Fruit fly (Drosophila melanogaster) whole organism, embryonic: ENCODE results near the gene CG33489.

Experiments
- Asciz ChIP-seq: fragments of 200-800 bp; sonication (Bioruptor generic); optimal IDR thresholded peaks from 2 replicates; lab custom pipeline; 2017; ENCODE audit warnings: missing biosample characterization, mild to moderate bottlenecking, missing genetic modification characterization, missing genetic modification reagents
- Atf6 ChIP-seq: fragments of 200-800 bp; sonication (Bioruptor generic); IDR thresholded peaks from 2 replicates; pipeline ENCODE4 v1.3.6; 2022; ENCODE audit warnings: missing biosample characterization, missing genetic modification characterization
- Bdp1 ChIP-seq: fragments of 200-800 bp; sonication (Bioruptor generic); optimal IDR thresholded peaks from 3 replicates; lab custom pipeline; 2016; ENCODE audit warnings: missing biosample characterization, missing genetic modification characterization
- BtbVII ChIP-seq: fragments of 200-800 bp; sonication (Bioruptor generic); optimal IDR thresholded peaks from 3 replicates; lab custom pipeline; 2017; ENCODE audit warnings: missing biosample characterization, mild to moderate bottlenecking, missing genetic modification characterization
- CG10959 ChIP-seq: fragments of 200-800 bp; sonication (Bioruptor generic); IDR thresholded peaks from 2 replicates; pipeline ENCODE4 v1.3.6; 2022; ENCODE audit warnings: missing biosample characterization, missing genetic modification characterization
- CG14441 ChIP-seq: fragments of 200-800 bp; sonication (Bioruptor generic); IDR thresholded peaks from 2 replicates; pipeline ENCODE4 v1.3.6; 2022; ENCODE audit warnings: missing biosample characterization, missing genetic modification characterization
- CG15073 ChIP-seq: fragments of 200-800 bp; sonication (Bioruptor generic); optimal IDR thresholded peaks from 2 replicates; lab custom pipeline; 2016; ENCODE audit warnings: missing biosample characterization, missing genetic modification characterization
- CG15269 ChIP-seq: fragments of 200-800 bp; sonication (Bioruptor generic); optimal IDR thresholded peaks from 2 replicates; lab custom pipeline; 2018; ENCODE audit warnings: missing biosample characterization, mild to moderate bottlenecking, missing genetic modification characterization, moderate library complexity
- CG1832 ChIP-seq: fragments of 200-800 bp; sonication (Bioruptor generic); optimal IDR thresholded peaks from 2 replicates; lab custom pipeline; 2017; ENCODE audit warnings: missing biosample characterization, mild to moderate bottlenecking, missing genetic modification characterization, inconsistent platforms
- CG18599 ChIP-seq: fragments of 200-800 bp; sonication (Bioruptor generic); optimal IDR thresholded peaks from 3 replicates; lab custom pipeline; 2017; ENCODE audit warnings: missing biosample characterization, missing genetic modification characterization, mild to moderate bottlenecking, moderate library complexity, missing genetic modification reagents
- CG30020 ChIP-seq: fragments of 200-800 bp; optimal IDR thresholded peaks from 2 replicates; lab custom pipeline; 2019; ENCODE audit warnings: missing biosample characterization, mild to moderate bottlenecking, missing genetic modification characterization, moderate library complexity
- CG30431 ChIP-seq: fragments of 200-800 bp; sonication (Bioruptor generic); optimal IDR thresholded peaks from 2 replicates; lab custom pipeline; 2017; ENCODE audit warnings: missing biosample characterization, missing genetic modification characterization
- CG3838 ChIP-seq: fragments of 200-800 bp; sonication (Bioruptor generic); optimal IDR thresholded peaks from 3 replicates; lab custom pipeline; 2016; ENCODE audit warnings: missing biosample characterization, missing genetic modification characterization
- CG3995 ChIP-seq: fragments of 200-800 bp; sonication (Bioruptor generic); optimal IDR thresholded peaks from 3 replicates; lab custom pipeline; 2016; ENCODE audit warnings: missing biosample characterization, missing genetic modification characterization
- CG4282 ChIP-seq: fragments of 200-800 bp; sonication (Bioruptor generic); optimal IDR thresholded peaks from 2 replicates; lab custom pipeline; 2016; ENCODE audit warnings: missing biosample characterization, missing genetic modification characterization
- CG4617 ChIP-seq: fragments of 200-800 bp; sonication (Bioruptor generic); optimal IDR thresholded peaks from 3 replicates; lab custom pipeline; 2016; ENCODE audit warnings: missing biosample characterization, missing genetic modification characterization, borderline replicate concordance
- CG7556 ChIP-seq: fragments of 200-800 bp; sonication (Bioruptor generic); optimal IDR thresholded peaks from 2 replicates; lab custom pipeline; 2017; ENCODE audit warnings: missing biosample characterization, mild to moderate bottlenecking, missing genetic modification characterization
- CG8359 ChIP-seq: fragments of 200-800 bp; sonication (Bioruptor generic); optimal IDR thresholded peaks from 2 replicates; lab custom pipeline; 2017; ENCODE audit warnings: missing biosample characterization, mild to moderate bottlenecking, missing genetic modification characterization, borderline replicate concordance
- CG9817 ChIP-seq: fragments of 200-800 bp; sonication (Bioruptor generic); optimal IDR thresholded peaks from 2 replicates; lab custom pipeline; 2018; ENCODE audit warnings: missing biosample characterization, mild to moderate bottlenecking, missing genetic modification characterization, moderate library complexity
- Chrac-16 ChIP-seq: fragments of 200-800 bp; sonication (Bioruptor generic); optimal IDR thresholded peaks from 3 replicates; lab custom pipeline; 2016; ENCODE audit warnings: missing biosample characterization, missing genetic modification characterization
- Ets65A ChIP-seq: fragments of 200-800 bp; sonication (Bioruptor generic); peaks from one replicate; lab custom pipeline; 2016; ENCODE audit warnings: missing biosample characterization, missing genetic modification characterization
- Fer1 ChIP-seq: fragments of 200-800 bp; sonication (Bioruptor generic); optimal IDR thresholded peaks from 2 replicates; lab custom pipeline; 2017; ENCODE audit warnings: missing biosample characterization, mild to moderate bottlenecking, missing genetic modification characterization
- HmgZ ChIP-seq: fragments of 200-800 bp; sonication (Bioruptor generic); optimal IDR thresholded peaks from 2 replicates; lab custom pipeline; 2018; ENCODE audit warnings: missing biosample characterization, mild to moderate bottlenecking, missing genetic modification characterization
- MBD-R2 ChIP-seq: fragments of 200-800 bp; sonication (Bioruptor generic); IDR thresholded peaks from 2 replicates; pipeline ENCODE4 v1.3.6; 2022; ENCODE audit warnings: missing biosample characterization, missing genetic modification characterization
- Mrtf ChIP-seq: fragments of 200-800 bp; sonication (Bioruptor generic); IDR thresholded peaks from 3 replicates; pipeline ENCODE4 v1.3.6; 2022; ENCODE audit warnings: missing biosample characterization, missing genetic modification characterization
- Nf-YC ChIP-seq: fragments of 200-800 bp; optimal IDR thresholded peaks from 3 replicates; lab custom pipeline; 2019; ENCODE audit warnings: missing biosample characterization, mild to moderate bottlenecking, missing genetic modification characterization, moderate library complexity
- Ptx1 ChIP-seq: fragments of 200-800 bp; sonication (Bioruptor generic); IDR thresholded peaks from 2 replicates; pipeline ENCODE4 v1.3.6; 2022; ENCODE audit warnings: missing biosample characterization, missing genetic modification characterization
- Rx ChIP-seq: fragments of 200-800 bp; sonication (Bioruptor generic); IDR thresholded peaks from 2 replicates; pipeline ENCODE4 v1.3.6; 2022; ENCODE audit warnings: missing biosample characterization, missing genetic modification characterization
- Sox100B ChIP-seq: fragments of 200-800 bp; sonication (Bioruptor generic); optimal IDR thresholded peaks from 3 replicates; lab custom pipeline; 2018; ENCODE audit warnings: missing biosample characterization, mild to moderate bottlenecking, missing genetic modification characterization
- Sox102F ChIP-seq: fragments of 200-800 bp; sonication (Bioruptor generic); optimal IDR thresholded peaks from 2 replicates; lab custom pipeline; 2018; ENCODE audit warnings: missing biosample characterization, mild to moderate bottlenecking, missing genetic modification characterization, moderate library complexity
- Sry-β ChIP-seq: fragments of 200-800 bp; sonication (Bioruptor generic); optimal IDR thresholded peaks from 2 replicates; lab custom pipeline; 2018; ENCODE audit warnings: missing biosample characterization, mild to moderate bottlenecking, missing genetic modification characterization, moderate library complexity
- Sry-δ ChIP-seq: fragments of 200-800 bp; sonication (Bioruptor generic); optimal IDR thresholded peaks from 2 replicates; lab custom pipeline; 2016; ENCODE audit warnings: missing biosample characterization, missing genetic modification characterization
- Vsx1 ChIP-seq: fragments of 200-800 bp; sonication (Bioruptor generic); optimal IDR thresholded peaks from 2 replicates; lab custom pipeline; 2017; ENCODE audit warnings: missing biosample characterization, mild to moderate bottlenecking, missing genetic modification characterization, missing genetic modification reagents
- ap ChIP-seq: fragments of 200-800 bp; sonication (Bioruptor generic); IDR thresholded peaks from 2 replicates; pipeline ENCODE4 v1.3.6; 2022; ENCODE audit warnings: missing biosample characterization, missing genetic modification characterization
- cad ChIP-seq: fragments of >200 bp; optimal IDR thresholded peaks from 2 replicates; lab custom pipeline; 2017; ENCODE audit warnings: missing biosample characterization, missing genetic modification characterization
- corto ChIP-seq: fragments of 200-800 bp; sonication (Bioruptor generic); optimal IDR thresholded peaks from 2 replicates; lab custom pipeline; 2016; ENCODE audit warnings: missing biosample characterization, mild to moderate bottlenecking, missing genetic modification characterization, moderate library complexity
- danr ChIP-seq: fragments of 200-800 bp; sonication (Bioruptor generic); IDR thresholded peaks from 2 replicates; pipeline ENCODE4 v1.3.6; 2022; ENCODE audit warnings: missing biosample characterization, missing genetic modification characterization
- dmrt11E ChIP-seq: fragments of 200-800 bp; sonication (Bioruptor generic); optimal IDR thresholded peaks from 3 replicates; lab custom pipeline; 2018; ENCODE audit warnings: missing biosample characterization, mild to moderate bottlenecking, missing genetic modification characterization, moderate library complexity
- esg ChIP-seq: fragments of 200-800 bp; sonication (Bioruptor generic); conservative IDR thresholded peaks from 2 replicates; pipeline ENCODE4 v1.3.6; 2022; ENCODE audit warnings: missing biosample characterization, missing genetic modification characterization
- fd3F ChIP-seq: fragments of 200-800 bp; sonication (Bioruptor generic); optimal IDR thresholded peaks from 2 replicates; lab custom pipeline; 2018; ENCODE audit warnings: missing biosample characterization, mild to moderate bottlenecking, missing genetic modification characterization, moderate library complexity
- fu2 ChIP-seq: fragments of 200-800 bp; sonication (Bioruptor generic); optimal IDR thresholded peaks from 2 replicates; lab custom pipeline; 2016; ENCODE audit warnings: missing biosample characterization, missing genetic modification characterization
- gsb-n ChIP-seq: fragments of 200-800 bp; sonication (Bioruptor generic); optimal IDR thresholded peaks from 3 replicates; lab custom pipeline; 2018; ENCODE audit warnings: missing biosample characterization, mild to moderate bottlenecking, missing genetic modification characterization
- kni ChIP-seq: fragments of 200-800 bp; sonication (Bioruptor generic); optimal IDR thresholded peaks from 3 replicates; lab custom pipeline; 2017; ENCODE audit warnings: mild to moderate bottlenecking, missing biosample characterization, missing genetic modification reagents, missing genetic modification characterization
- lilli ChIP-seq: fragments of 200-800 bp; sonication (Bioruptor generic); optimal IDR thresholded peaks from 3 replicates; lab custom pipeline; 2016; ENCODE audit warnings: missing biosample characterization, missing genetic modification characterization
- lmd ChIP-seq: fragments of 200-800 bp; sonication (Bioruptor generic); IDR thresholded peaks from 2 replicates; pipeline ENCODE4 v1.3.6; 2022; ENCODE audit warnings: missing biosample characterization, missing genetic modification characterization
- lov ChIP-seq, 2 experiments: fragments of 200-800 bp in 1 of 2; fragments of >200 bp in 1 of 2; sonication (Bioruptor generic) in 1 of 2; IDR thresholded peaks in 1 of 2; optimal IDR thresholded peaks in 1 of 2; 2 replicates in 1 of 2; 3 replicates in 1 of 2; pipeline versions ENCODE4 v1.3.6 to Lab custom; 2017 to 2022; ENCODE audit warnings: missing biosample characterization in 1 of 2, missing genetic modification characterization in 1 of 2
- odd ChIP-seq: fragments of 200-800 bp; sonication (Bioruptor generic); optimal IDR thresholded peaks from 2 replicates; lab custom pipeline; 2017; ENCODE audit warnings: missing biosample characterization, mild to moderate bottlenecking, missing genetic modification characterization
- pb ChIP-seq: fragments of 200-800 bp; sonication (Bioruptor generic); optimal IDR thresholded peaks from 3 replicates; lab custom pipeline; 2016; ENCODE audit warnings: missing biosample characterization, missing genetic modification characterization
- peb ChIP-seq: fragments of 200-800 bp; sonication (Bioruptor generic); IDR thresholded peaks from 2 replicates; pipeline ENCODE4 v1.3.6; 2022; ENCODE audit warnings: missing biosample characterization, missing genetic modification characterization
- ranshi ChIP-seq: fragments of 200-800 bp; sonication (Bioruptor generic); IDR thresholded peaks from 2 replicates; pipeline ENCODE4 v1.3.6; 2022; ENCODE audit warnings: missing biosample characterization, missing genetic modification characterization
- so ChIP-seq: fragments of 200-800 bp; sonication (Bioruptor generic); IDR thresholded peaks from 3 replicates; pipeline ENCODE4 v1.3.6; 2022; ENCODE audit warnings: missing biosample characterization, missing genetic modification characterization
- tin ChIP-seq: fragments of 200-800 bp; sonication (Bioruptor generic); optimal IDR thresholded peaks from 3 replicates; lab custom pipeline; 2016; ENCODE audit warnings: missing biosample characterization, missing genetic modification characterization

The CG33489 gene

DNA sequence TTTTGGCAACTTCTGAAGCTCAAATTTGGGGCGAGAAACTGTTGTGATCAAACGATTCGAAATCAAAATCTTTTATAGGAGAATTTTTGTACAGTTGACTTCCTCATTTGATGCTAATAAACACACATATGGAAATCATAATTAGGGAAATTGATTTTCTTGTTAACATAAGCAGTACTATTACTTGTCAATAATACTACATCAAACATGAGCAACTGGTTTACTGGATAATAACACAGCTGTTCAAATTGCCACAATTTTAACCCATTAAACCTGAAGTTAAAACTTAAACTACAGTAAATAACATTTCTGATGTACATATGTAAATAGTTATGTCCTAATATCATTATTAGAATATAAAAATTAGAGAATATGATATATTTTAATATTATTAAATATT, 3.1 kb upstream of the CG33489 start, which contains the start of gene CG43390 (continued):
- TF ChIP-seq Sry-δ (GFP tag; lab: Kevin White, UChicago): no peak
- peak; percentile 83 for TF ChIP-seq BtbVII (GFP tag; lab: Kevin White, UChicago)
- no peak for TF ChIP-seq Bdp1
- TF ChIP-seq Fer1 (GFP tag; lab: Kevin White, UChicago): peak; percentile 77
- TF ChIP-seq HmgZ (tag; lab: Kevin White, UChicago): peak; percentile 68
- no peak for TF ChIP-seq Ptx1 (GFP tag; lab: Robert Waterston, UW)
- TF ChIP-seq fd3F (GFP tag; lab: Kevin White, UChicago): peak; percentile 92
- no peak for TF ChIP-seq CG4282 (GFP tag; lab: Kevin White, UChicago)
- TF ChIP-seq odd (GFP tag; lab: Kevin White, UChicago): peak; percentile 52
- no peak for TF ChIP-seq so (GFP tag; lab: Robert Waterston, UW)
- TF ChIP-seq CG9817 (tag; lab: Kevin White, UChicago): peak; percentile 40
- peak; percentile 69 for TF ChIP-seq Atf6 (GFP tag; lab: Robert Waterston, UW)
- TF ChIP-seq Chrac-16 (GFP tag; lab: Kevin White, UChicago): no peak
- no peak for TF ChIP-seq lilli
- peak; percentile 24 for TF ChIP-seq CG7556 (GFP tag; lab: Kevin White, UChicago)
- peak; percentile 76 for TF ChIP-seq CG18599 (GFP tag; lab: Kevin White, UChicago)
- no peak for TF ChIP-seq Ets65A (GFP tag; lab: Kevin White, UChicago)
- TF ChIP-seq dmrt11E (tag; lab: Kevin White, UChicago): no peak
- TF ChIP-seq CG30431 (GFP tag; lab: Kevin White, UChicago): no peak
- no peak for TF ChIP-seq Vsx1 (GFP tag; lab: Kevin White, UChicago)
- no peak for TF ChIP-seq CG30020 (tag; lab: Kevin White, UChicago)
- no peak for TF ChIP-seq gsb-n (tag; lab: Kevin White, UChicago)
- no peak for TF ChIP-seq Nf-YC (tag; lab: Kevin White, UChicago)
- no peak for TF ChIP-seq ap (GFP tag; lab: Robert Waterston, UW)
- no peak for TF ChIP-seq cad
- peak; percentile 72 for TF ChIP-seq CG15269 (tag; lab: Kevin White, UChicago)
- TF ChIP-seq CG15073 (GFP tag; lab: Kevin White, UChicago): no peak
- no peak for TF ChIP-seq pb (GFP tag; lab: Kevin White, UChicago)
- no peak for TF ChIP-seq lmd (GFP tag; lab: Robert Waterston, UW)
- TF ChIP-seq tin (GFP tag; lab: Kevin White, UChicago): no peak
- peak; percentile 87 for TF ChIP-seq Asciz (GFP tag; lab: Kevin White, UChicago)
- no peak for TF ChIP-seq CG3995 (GFP tag; lab: Kevin White, UChicago)
- no peak for TF ChIP-seq CG3838 (GFP tag; lab: Kevin White, UChicago)
- peak; percentile 31 for TF ChIP-seq Sox102F (GFP tag; lab: Kevin White, UChicago)
- TF ChIP-seq Mrtf (GFP tag; lab: Robert Waterston, UW): no peak
- TF ChIP-seq lov (optimal IDR thresholded peaks at IDR 0.05; lab: Kevin White, UChicago): no peak
- TF ChIP-seq lov (GFP tag; IDR thresholded peaks at IDR 0.05; lab: Robert Waterston, UW): no peak
- no peak for TF ChIP-seq Sry-β (GFP tag; lab: Kevin White, UChicago)
- no peak for TF ChIP-seq Rx (GFP tag; lab: Robert Waterston, UW)
- TF ChIP-seq MBD-R2: no peak
- TF ChIP-seq esg (GFP tag; lab: Robert Waterston, UW): no peak
- no peak for TF ChIP-seq CG1832 (GFP tag; lab: Kevin White, UChicago)
- no peak for TF ChIP-seq CG8359 (GFP tag; lab: Kevin White, UChicago)
- no peak for TF ChIP-seq kni (GFP tag; lab: Kevin White, UChicago)
- no peak for TF ChIP-seq peb (GFP tag; lab: Robert Waterston, UW)
- TF ChIP-seq fu2: no peak
- no peak for TF ChIP-seq CG10959 (GFP tag; lab: Robert Waterston, UW)
- TF ChIP-seq Sox100B (GFP tag; lab: Kevin White, UChicago): no peak
- TF ChIP-seq corto: no peak
- TF ChIP-seq CG14441: no peak
- TF ChIP-seq danr (GFP tag; lab: Robert Waterston, UW): peak; percentile 9; the same call in 1 of the 2 replicates
- TF ChIP-seq ranshi (GFP tag; lab: Robert Waterston, UW): no peak
- TF ChIP-seq CG4617 (GFP tag; lab: Kevin White, UChicago): no peak
